Worm (Caenorhabditis elegans) whole organism, midembryonic: ENCODE data around the gene irld-48.

ENCODE experiments used
- T22C8.4 ChIP-seq: fragments of 200-800 bp; sonication (Bioruptor generic); IDR thresholded peaks from 2 replicates; pipeline ENCODE4 v1.3.6; 2022; ENCODE audit warnings: missing genetic modification characterization, missing compliant biosample characterization
- cog-1 ChIP-seq: sonication (generic microtip); optimal IDR thresholded peaks from 2 replicates; lab custom pipeline; 2016; ENCODE audit warnings: missing genetic modification characterization, missing compliant biosample characterization
- klf-2 ChIP-seq: fragments of 200-800 bp; sonication (Bioruptor generic); conservative IDR thresholded peaks from 2 replicates; pipeline ENCODE4 v1.3.6; 2022; ENCODE audit warnings: missing genetic modification reagents, missing genetic modification characterization, missing compliant biosample characterization
- med-1 ChIP-seq: sonication (generic microtip); optimal IDR thresholded peaks from 2 replicates; lab custom pipeline; 2017; ENCODE audit warnings: missing genetic modification characterization, mild to moderate bottlenecking, missing compliant biosample characterization, antibody characterized with exemption, missing genetic modification reagents; ENCODE audit not compliant: insufficient read depth
- ref-1 ChIP-seq: fragments of 200-800 bp; sonication (Bioruptor generic); conservative IDR thresholded peaks from 2 replicates; pipeline ENCODE4 v1.3.6; 2022; ENCODE audit warnings: missing genetic modification reagents, missing genetic modification characterization, missing compliant biosample characterization
- tab-1 ChIP-seq: fragments of 200-800 bp; sonication (Bioruptor generic); IDR thresholded peaks from 2 replicates; pipeline ENCODE4 v1.3.6; 2022; ENCODE audit warnings: missing genetic modification characterization, missing compliant biosample characterization
- ztf-29 ChIP-seq: fragments of 200-800 bp; sonication (Bioruptor generic); IDR thresholded peaks from 2 replicates; pipeline ENCODE4 v1.3.6; 2022; ENCODE audit warnings: missing genetic modification reagents, missing genetic modification characterization, missing compliant biosample characterization

DNA sequence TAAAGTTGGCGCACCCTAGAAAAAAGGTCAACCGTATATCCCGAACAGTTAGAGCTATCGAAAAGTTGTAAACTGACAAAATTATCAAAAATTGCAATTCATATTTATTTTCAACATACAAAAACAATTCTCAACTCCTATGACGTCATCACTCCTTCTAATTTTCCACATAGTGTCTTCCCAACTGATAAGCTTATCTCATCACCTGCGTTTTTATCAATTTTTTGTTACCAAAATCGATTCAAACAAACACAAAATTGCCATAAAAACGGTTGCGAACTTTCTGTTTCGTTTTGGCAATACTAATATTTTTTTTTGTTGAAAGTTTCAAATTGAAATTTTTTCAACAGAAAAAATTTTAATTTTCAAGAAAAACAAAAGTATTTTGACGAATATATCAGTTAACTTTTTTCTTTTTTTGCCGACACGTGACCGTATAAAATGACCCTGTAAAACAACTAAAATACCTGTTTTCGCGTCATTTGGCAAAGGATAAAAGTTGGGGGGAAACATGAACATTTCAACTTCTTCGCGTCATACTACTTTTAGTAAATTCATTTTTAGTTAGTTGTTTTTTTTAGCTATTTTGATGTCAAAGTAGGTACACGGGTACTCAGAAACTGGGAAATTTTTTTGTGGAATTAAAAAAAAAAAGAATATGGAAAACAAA is 19.8 kb downstream of the irld-48 start:
- TF ChIP-seq tab-1 (GFP tag; lab: Robert Waterston, UW) (no peak), ref-1 (GFP tag; lab: Robert Waterston, UW) (no peak), cog-1 (tag; lab: Kevin White, UChicago) (no peak), T22C8.4 (GFP tag; lab: Robert Waterston, UW) (no peak), klf-2 (GFP tag; lab: Robert Waterston, UW) (no peak), ztf-29 (GFP tag; lab: Robert Waterston, UW) (no peak), med-1 (no peak)
